Worm (Caenorhabditis elegans) whole organism, L3 larva: ENCODE data around the gene C44C10.11.

Source experiments
- aly-2 ChIP-seq: fragments of 150-350 bp; optimal IDR thresholded peaks from 2 replicates; lab custom pipeline; 2014; ENCODE audit warnings: missing biosample characterization, missing genetic modification characterization
- ceh-9 ChIP-seq: sonication (generic microtip); optimal IDR thresholded peaks from 2 replicates; lab custom pipeline; 2018; ENCODE audit warnings: missing biosample characterization, missing genetic modification characterization
- fkh-10 ChIP-seq: sonication (generic microtip); optimal IDR thresholded peaks from 2 replicates; lab custom pipeline; 2017; ENCODE audit warnings: missing biosample characterization, missing genetic modification reagents, missing genetic modification characterization
- nhr-77 ChIP-seq: fragments of 150-350 bp; optimal IDR thresholded peaks from 2 replicates; lab custom pipeline; 2014; ENCODE audit warnings: missing biosample characterization, missing genetic modification characterization

DNA sequence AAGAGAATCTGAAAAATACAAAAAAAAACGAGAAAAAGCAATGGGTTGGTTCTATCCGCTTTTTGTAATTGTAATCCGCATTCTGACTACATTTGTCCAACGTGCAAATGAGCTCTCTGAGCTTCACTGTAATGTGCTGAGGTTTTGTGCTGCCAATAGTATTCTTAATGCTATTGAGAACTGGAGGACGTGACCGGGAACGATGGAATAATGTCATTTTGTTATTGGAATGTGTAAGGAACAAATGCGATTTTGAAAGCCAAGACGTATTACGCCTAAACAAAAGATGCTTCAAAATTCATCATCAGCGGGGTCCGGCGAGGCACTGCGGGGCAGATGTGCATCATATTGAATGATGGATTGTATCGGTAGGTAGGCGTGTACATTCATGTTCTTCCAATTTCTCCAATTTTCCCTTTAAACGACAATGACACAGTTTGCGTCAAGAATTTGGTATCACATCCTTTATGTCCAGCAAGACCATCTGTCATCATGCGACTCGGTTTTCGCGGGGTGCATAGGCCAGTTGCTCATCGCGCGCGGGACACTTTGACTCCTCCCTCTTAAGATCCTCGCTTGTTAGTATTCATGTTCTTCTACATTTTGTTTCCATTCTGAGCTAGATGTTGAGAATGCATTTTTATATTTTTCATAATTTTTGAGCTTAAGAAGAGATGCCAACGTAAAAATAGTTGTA lies 36.9 kb downstream of the C44C10.11 start:
- no peak for TF ChIP-seq fkh-10 (GFP tag; lab: Kevin White, UChicago)
- TF ChIP-seq aly-2 = no peak
- no peak for TF ChIP-seq nhr-77 (tag; lab: Kevin White, UChicago)
- TF ChIP-seq ceh-9 (tag; lab: Kevin White, UChicago) = no peak
